Worm (Caenorhabditis elegans) whole organism, L1 larva: ENCODE results near the gene him-18.

Experiments used
- C16A3.4 ChIP-seq: fragments of 150-350 bp; optimal IDR thresholded peaks from 2 replicates; lab custom pipeline; 2014; ENCODE audit warnings: missing biosample characterization, missing genetic modification characterization
- C34B4.2 ChIP-seq: sonication (generic microtip); optimal IDR thresholded peaks from 2 replicates; lab custom pipeline; 2017; ENCODE audit warnings: mild to moderate bottlenecking, missing genetic modification characterization, missing compliant biosample characterization
- F16B12.6 ChIP-seq: fragments of 150-350 bp; optimal IDR thresholded peaks from 2 replicates; lab custom pipeline; 2014; ENCODE audit warnings: missing biosample characterization, missing genetic modification characterization
- Y116A8C.19 ChIP-seq: sonication (generic microtip); optimal IDR thresholded peaks from 2 replicates; lab custom pipeline; 2016; ENCODE audit warnings: missing compliant biosample characterization, missing genetic modification characterization, borderline replicate concordance
- ama-1 ChIP-seq: fragments of 150-350 bp; optimal IDR thresholded peaks from 2 replicates; lab custom pipeline; 2014
- ceh-82 ChIP-seq, 3 experiments: fragments of 150-350 bp in 1 of 3; sonication (generic microtip) in 2 of 3; optimal IDR thresholded peaks; 2 replicates each; lab custom pipeline; 2014 to 2017; ENCODE audit warnings: missing biosample characterization in 3 of 3, missing genetic modification characterization in 3 of 3
- ceh-88 ChIP-seq: fragments of 200-800 bp; sonication (Bioruptor generic); IDR thresholded peaks from 2 replicates; pipeline ENCODE4 v1.3.6; 2022; ENCODE audit warnings: missing genetic modification characterization, missing compliant biosample characterization
- ceh-90 ChIP-seq: sonication (generic microtip); optimal IDR thresholded peaks from 2 replicates; lab custom pipeline; 2016; ENCODE audit warnings: missing genetic modification characterization, missing compliant biosample characterization
- dpl-1 ChIP-seq, 3 experiments: fragments of 150-350 bp in 2 of 3; sonication (generic microtip) in 1 of 3; optimal IDR thresholded peaks; 2 replicates each; lab custom pipeline; 2014 to 2017; ENCODE audit warnings: missing biosample characterization in 3 of 3, missing genetic modification characterization in 3 of 3, missing genetic modification reagents in 3 of 3
- efl-1 ChIP-seq, 4 experiments: fragments of 150-350 bp; optimal IDR thresholded peaks in 3 of 4; peaks in 1 of 4; 1 replicate in 1 of 4; 2 replicates in 3 of 4; lab custom pipeline; 2014; ENCODE audit warnings: missing biosample characterization in 2 of 4, missing genetic modification characterization in 2 of 4, missing genetic modification reagents in 2 of 4
- egl-13 ChIP-seq: sonication (generic microtip); optimal IDR thresholded peaks from 2 replicates; lab custom pipeline; 2016; ENCODE audit warnings: missing genotype, missing genetic modification reagents, missing genetic modification characterization, missing compliant biosample characterization
- egl-27 ChIP-seq, 2 experiments: fragments of 150-350 bp in 1 of 2; sonication (generic microtip); optimal IDR thresholded peaks; 3 replicates each; lab custom pipeline; 2017 to 2018; ENCODE audit warnings: missing biosample characterization in 2 of 2, missing genetic modification characterization in 2 of 2, missing genetic modification reagents in 2 of 2
- elt-3 ChIP-seq, 6 experiments: fragments of 150-350 bp in 1 of 6; sonication (generic microtip); optimal IDR thresholded peaks; 2 replicates each; lab custom pipeline; 2017 to 2018; ENCODE audit warnings: missing biosample characterization in 6 of 6, missing genetic modification characterization in 6 of 6, inconsistent platforms in 1 of 6
- fkh-10 ChIP-seq: sonication (generic microtip); optimal IDR thresholded peaks from 2 replicates; lab custom pipeline; 2017; ENCODE audit warnings: missing biosample characterization, missing genetic modification reagents, missing genetic modification characterization
- fkh-8 ChIP-seq: sonication (generic microtip); optimal IDR thresholded peaks from 2 replicates; lab custom pipeline; 2016; ENCODE audit warnings: mild to moderate bottlenecking, missing genetic modification characterization, missing compliant biosample characterization
- grh-1 ChIP-seq: fragments of 200-800 bp; sonication (Bioruptor generic); IDR thresholded peaks from 2 replicates; pipeline ENCODE4 v1.3.6; 2022; ENCODE audit warnings: missing genetic modification reagents, missing genetic modification characterization, missing compliant biosample characterization
- hlh-17 ChIP-seq: fragments of 200-800 bp; sonication (Bioruptor generic); optimal IDR thresholded peaks from 2 replicates; lab custom pipeline; 2018; ENCODE audit warnings: missing genetic modification characterization, mild to moderate bottlenecking, missing compliant biosample characterization, moderate library complexity, borderline replicate concordance
- hlh-4 ChIP-seq: sonication (generic microtip); optimal IDR thresholded peaks from 2 replicates; lab custom pipeline; 2016; ENCODE audit warnings: mild to moderate bottlenecking, missing genetic modification characterization, missing compliant biosample characterization
- irx-1 ChIP-seq: sonication (generic microtip); optimal IDR thresholded peaks from 2 replicates; lab custom pipeline; 2016; ENCODE audit warnings: missing genetic modification characterization, missing compliant biosample characterization
- jun-1 ChIP-seq: fragments of 150-350 bp; optimal IDR thresholded peaks from 2 replicates; lab custom pipeline; 2014; ENCODE audit warnings: missing biosample characterization, missing genetic modification reagents, missing genetic modification characterization
- lin-14 ChIP-seq: fragments of 200-800 bp; sonication (Bioruptor generic); optimal IDR thresholded peaks from 2 replicates; lab custom pipeline; 2018; ENCODE audit warnings: mild to moderate bottlenecking, missing genetic modification characterization, moderate library complexity, missing compliant biosample characterization
- lin-35 ChIP-seq, 2 experiments: fragments of 150-350 bp; optimal IDR thresholded peaks; 2 replicates each; lab custom pipeline; 2014; ENCODE audit warnings: missing biosample characterization in 2 of 2, missing genetic modification characterization in 2 of 2, missing genetic modification reagents in 2 of 2
- lir-3 ChIP-seq: sonication (generic microtip); optimal IDR thresholded peaks from 2 replicates; lab custom pipeline; 2016; ENCODE audit warnings: mild to moderate bottlenecking, missing genetic modification characterization, moderate library complexity, missing compliant biosample characterization; ENCODE audit not compliant: poor library complexity
- lsy-2 ChIP-seq, 2 experiments: fragments of 150-350 bp; optimal IDR thresholded peaks; 2 replicates each; lab custom pipeline; 2014; ENCODE audit warnings: missing biosample characterization in 2 of 2, missing genetic modification characterization in 2 of 2
- mep-1 ChIP-seq: fragments of 150-350 bp; optimal IDR thresholded peaks from 2 replicates; lab custom pipeline; 2014; ENCODE audit warnings: missing biosample characterization, missing genetic modification characterization
- nhr-11 ChIP-seq: fragments of 150-350 bp; optimal IDR thresholded peaks from 2 replicates; lab custom pipeline; 2014; ENCODE audit warnings: missing biosample characterization, missing genetic modification characterization
- nhr-12 ChIP-seq: sonication (generic microtip); optimal IDR thresholded peaks from 2 replicates; lab custom pipeline; 2017; ENCODE audit warnings: missing biosample characterization, missing genetic modification characterization
- nhr-20 ChIP-seq: sonication (generic microtip); optimal IDR thresholded peaks from 2 replicates; lab custom pipeline; 2016; ENCODE audit warnings: mild to moderate bottlenecking, missing genetic modification characterization, missing compliant biosample characterization
- nhr-47 ChIP-seq: sonication (generic microtip); optimal IDR thresholded peaks from 2 replicates; lab custom pipeline; 2016; ENCODE audit warnings: mild to moderate bottlenecking, missing genetic modification characterization, moderate library complexity, missing compliant biosample characterization
- nhr-71 ChIP-seq: sonication (generic microtip); optimal IDR thresholded peaks from 2 replicates; lab custom pipeline; 2016; ENCODE audit warnings: mild to moderate bottlenecking, missing genetic modification characterization, moderate library complexity, missing compliant biosample characterization
- nhr-76 ChIP-seq: sonication (generic microtip); optimal IDR thresholded peaks from 2 replicates; lab custom pipeline; 2017; ENCODE audit warnings: missing biosample characterization, missing genetic modification characterization
- pag-3 ChIP-seq: sonication (generic microtip); optimal IDR thresholded peaks from 2 replicates; lab custom pipeline; 2017; ENCODE audit warnings: missing genetic modification characterization, mild to moderate bottlenecking, missing compliant biosample characterization, antibody characterized with exemption, borderline replicate concordance; ENCODE audit not compliant: insufficient read depth
- pqm-1 ChIP-seq: sonication (generic microtip); optimal IDR thresholded peaks from 3 replicates; lab custom pipeline; 2017; ENCODE audit warnings: missing biosample characterization, missing genetic modification characterization
- rnt-1 ChIP-seq: sonication (generic microtip); optimal IDR thresholded peaks from 2 replicates; lab custom pipeline; 2016; ENCODE audit warnings: mild to moderate bottlenecking, missing genetic modification characterization, moderate library complexity, missing compliant biosample characterization
- skn-1 ChIP-seq: fragments of 150-350 bp; optimal IDR thresholded peaks from 2 replicates; lab custom pipeline; 2014; ENCODE audit warnings: missing biosample characterization, missing genetic modification characterization
- snu-23 ChIP-seq: sonication (generic microtip); optimal IDR thresholded peaks from 2 replicates; lab custom pipeline; 2016; ENCODE audit warnings: missing genetic modification characterization, missing compliant biosample characterization
- sox-4 ChIP-seq: sonication (generic microtip); optimal IDR thresholded peaks from 2 replicates; lab custom pipeline; 2016; ENCODE audit warnings: missing genetic modification characterization, missing compliant biosample characterization
- sup-37 ChIP-seq: fragments of 200-800 bp; sonication (Bioruptor generic); optimal IDR thresholded peaks from 2 replicates; lab custom pipeline; 2018; ENCODE audit warnings: mild to moderate bottlenecking, missing genetic modification characterization, missing compliant biosample characterization
- swsn-7 ChIP-seq: sonication (generic microtip); optimal IDR thresholded peaks from 2 replicates; lab custom pipeline; 2016; ENCODE audit warnings: missing genetic modification characterization, missing compliant biosample characterization
- tlp-1 ChIP-seq: fragments of 150-350 bp; optimal IDR thresholded peaks from 2 replicates; lab custom pipeline; 2014; ENCODE audit warnings: missing biosample characterization, missing genetic modification characterization
- unc-130 ChIP-seq: fragments of 150-350 bp; optimal IDR thresholded peaks from 2 replicates; lab custom pipeline; 2017; ENCODE audit warnings: missing biosample characterization, missing genetic modification characterization, inconsistent platforms
- unc-30 ChIP-seq: sonication (generic microtip); optimal IDR thresholded peaks from 2 replicates; lab custom pipeline; 2017; ENCODE audit warnings: missing biosample characterization, missing genetic modification characterization
- vab-15 ChIP-seq: sonication (generic microtip); optimal IDR thresholded peaks from 2 replicates; lab custom pipeline; 2017; ENCODE audit warnings: missing genotype, mild to moderate bottlenecking, missing genetic modification characterization, missing compliant biosample characterization
- xbp-1 ChIP-seq: sonication (generic microtip); optimal IDR thresholded peaks from 2 replicates; lab custom pipeline; 2016; ENCODE audit warnings: missing genetic modification characterization, missing compliant biosample characterization
- ztf-11 ChIP-seq, 2 experiments: sonication (generic microtip); optimal IDR thresholded peaks; 2 replicates each; lab custom pipeline; 2016 to 2017; ENCODE audit warnings: missing genetic modification characterization in 2 of 2, missing biosample characterization in 1 of 2, missing compliant biosample characterization in 1 of 2

The him-18 gene

ce11 chrIII:4708909-4709308 is 6.1 kb downstream of the him-18 start, which contains the start of gene T04A8.18:
Gene T04A8.18 (plus strand): TSS chrIII:4709209.
- TF ChIP-seq sox-4 (tag; lab: Kevin White, UChicago) (no peak), irx-1 (tag; lab: Kevin White, UChicago) (no peak), lin-14 (GFP tag; lab: Kevin White, UChicago) (no peak)

ce11 chrIII:4706678-4707077 is 8.3 kb downstream of the him-18 start, which contains the start of gene T04A8.13:
Gene T04A8.13 (plus strand): TSS chrIII:4706978.
- TF ChIP-seq ztf-11 (tag; optimal IDR thresholded peaks at IDR 0.05; lab: Kevin White, UChicago) (no peak), efl-1 (optimal IDR thresholded peaks at IDR 0.05; lab: Kevin White, UChicago) (no peak), efl-1 (GFP tag; optimal IDR thresholded peaks at IDR 0.05 in 1 of 2; lab: Kevin White, UChicago) (peak in 1 of 2 experiments; percentile 2)

- TF ChIP-seq Y116A8C.19 (no peak), unc-130 (no peak), nhr-11 (no peak), nhr-76 (tag; lab: Kevin White, UChicago) (no peak), ceh-90 (tag; lab: Kevin White, UChicago) (no peak), jun-1 (tag; lab: Kevin White, UChicago) (no peak), fkh-8 (tag; lab: Kevin White, UChicago) (no peak), fkh-10 (GFP tag; lab: Kevin White, UChicago) (no peak), vab-15 (no peak), ceh-88 (GFP tag; lab: Robert Waterston, UW) (no peak), pag-3 (tag; lab: Kevin White, UChicago) (no peak), egl-27 (tag; optimal IDR thresholded peaks at IDR 0.05; lab: Kevin White, UChicago) (no peak), unc-30 (tag; lab: Kevin White, UChicago) (no peak)
Measured at ce11 chrIII:4705207-4705606, 9.8 kb downstream of the him-18 start, which contains the start of gene pgap-2. Gene pgap-2 (plus strand): TSS chrIII:4705507.

- peak; percentile 10 for TF ChIP-seq C16A3.4 (tag; lab: Kevin White, UChicago)
- peak; percentile 21 to 68 (median 46) for TF ChIP-seq dpl-1 (GFP tag; optimal IDR thresholded peaks at IDR 0.05; lab: Kevin White, UChicago)
- TF ChIP-seq hlh-17 (GFP tag; lab: Kevin White, UChicago) = no peak
- no peak for TF ChIP-seq hlh-4 (tag; lab: Kevin White, UChicago)
- TF ChIP-seq mep-1 (tag; lab: Kevin White, UChicago) = peak; percentile 24
- TF ChIP-seq snu-23 (GFP tag; lab: Kevin White, UChicago) = peak; percentile 38
- TF ChIP-seq tlp-1 (tag; lab: Kevin White, UChicago) = no peak
- no peak for TF ChIP-seq nhr-76 (tag; lab: Kevin White, UChicago)
- no peak for TF ChIP-seq lir-3 (tag; lab: Kevin White, UChicago)
- TF ChIP-seq skn-1 = no peak
- TF ChIP-seq pqm-1 (tag; lab: Kevin White, UChicago) = no peak
- no peak for TF ChIP-seq fkh-10 (GFP tag; lab: Kevin White, UChicago)
- peak; percentile 34 for TF ChIP-seq nhr-71
- peak; percentile 1 for TF ChIP-seq F16B12.6 (tag; lab: Kevin White, UChicago)
- peak; percentile 4 for TF ChIP-seq irx-1 (tag; lab: Kevin White, UChicago)
- no peak for TF ChIP-seq vab-15
- TF ChIP-seq grh-1 (GFP tag; lab: Robert Waterston, UW) = no peak
- peak; percentile 24 for TF ChIP-seq swsn-7 (tag; lab: Kevin White, UChicago)
- no peak for TF ChIP-seq elt-3 (tag; optimal IDR thresholded peaks at IDR 0.05; lab: Kevin White, UChicago)
- TF ChIP-seq egl-13 (tag; lab: Kevin White, UChicago) = no peak
- TF ChIP-seq lsy-2 (tag; optimal IDR thresholded peaks at IDR 0.05; lab: Kevin White, UChicago) = peak; percentile 54 to 74
- peak; percentile 34 for TF ChIP-seq rnt-1 (tag; lab: Kevin White, UChicago)
- peak; percentile 39 to 62 for TF ChIP-seq lin-35 (GFP tag; optimal IDR thresholded peaks at IDR 0.05; lab: Kevin White, UChicago)
- TF ChIP-seq C34B4.2 = no peak
- TF ChIP-seq efl-1 (optimal IDR thresholded peaks at IDR 0.05; lab: Kevin White, UChicago) = peak; percentile 42 to 58
- peak; percentile 59 to 93 for TF ChIP-seq efl-1 (GFP tag; optimal IDR thresholded peaks at IDR 0.05 in 1 of 2; lab: Kevin White, UChicago)
- no peak for TF ChIP-seq sox-4 (tag; lab: Kevin White, UChicago)
- no peak for TF ChIP-seq nhr-12
- no peak for TF ChIP-seq xbp-1 (tag; lab: Kevin White, UChicago)
- no peak for TF ChIP-seq nhr-20 (tag; lab: Kevin White, UChicago)
- TF ChIP-seq ama-1 (lab: Kevin White, UChicago) = no peak
- peak in 1 of 3 experiments; percentile 21 for TF ChIP-seq ceh-82 (tag; optimal IDR thresholded peaks at IDR 0.05; lab: Kevin White, UChicago)
- peak; percentile 5 for TF ChIP-seq nhr-47
- TF ChIP-seq sup-37 (GFP tag; lab: Kevin White, UChicago) = no peak
Measured at ce11 chrIII:4703932-4704454, 11.0 kb downstream of the him-18 start, which contains the start of the genes clp-2 and mrpl-16. Gene clp-2 (minus strand): TSS chrIII:4704025. Gene mrpl-16 (plus strand): TSS chrIII:4704404.
